Fruit fly (Drosophila melanogaster) whole organism, embryonic: ENCODE data around the gene CG6055.

ENCODE experiments used
- BEAF-32 ChIP-seq: fragments of 200-800 bp; sonication (Bioruptor generic); optimal IDR thresholded peaks from 3 replicates; lab custom pipeline; 2017; ENCODE audit warnings: missing biosample characterization, missing genetic modification characterization, mild to moderate bottlenecking, moderate library complexity, missing genetic modification reagents
- Bgb ChIP-seq: fragments of 200-800 bp; sonication (Bioruptor generic); IDR thresholded peaks from 2 replicates; pipeline ENCODE4 v1.3.6; 2022; ENCODE audit warnings: missing biosample characterization, missing genetic modification characterization; ENCODE audit not compliant: partially characterized antibody
- CG10209 ChIP-seq: fragments of 200-800 bp; sonication (Bioruptor generic); optimal IDR thresholded peaks from 3 replicates; lab custom pipeline; 2017; ENCODE audit warnings: missing biosample characterization, mild to moderate bottlenecking, missing genetic modification characterization, missing genetic modification reagents
- CG10654 ChIP-seq: fragments of 200-800 bp; sonication (Bioruptor generic); optimal IDR thresholded peaks from 2 replicates; lab custom pipeline; 2016; ENCODE audit warnings: missing biosample characterization, missing genetic modification characterization
- CG11093 ChIP-seq: fragments of 200-800 bp; sonication (Bioruptor generic); IDR thresholded peaks from 3 replicates; pipeline ENCODE4 v1.3.6; 2022; ENCODE audit warnings: missing biosample characterization, missing genetic modification characterization
- CG13424 ChIP-seq: fragments of 200-800 bp; sonication (Bioruptor generic); optimal IDR thresholded peaks from 2 replicates; lab custom pipeline; 2019; ENCODE audit warnings: missing biosample characterization, mild to moderate bottlenecking, missing genetic modification characterization, moderate library complexity
- CG31365 ChIP-seq: fragments of 200-800 bp; sonication (Bioruptor generic); optimal IDR thresholded peaks from 2 replicates; lab custom pipeline; 2018; ENCODE audit warnings: missing biosample characterization, mild to moderate bottlenecking, missing genetic modification characterization
- CG32772 ChIP-seq: fragments of 200-800 bp; sonication (Bioruptor generic); IDR thresholded peaks from 2 replicates; pipeline ENCODE4 v1.3.6; 2022; ENCODE audit warnings: missing biosample characterization, missing genetic modification characterization
- CG3995 ChIP-seq: fragments of 200-800 bp; sonication (Bioruptor generic); optimal IDR thresholded peaks from 3 replicates; lab custom pipeline; 2016; ENCODE audit warnings: missing biosample characterization, missing genetic modification characterization
- CG4617 ChIP-seq: fragments of 200-800 bp; sonication (Bioruptor generic); optimal IDR thresholded peaks from 3 replicates; lab custom pipeline; 2016; ENCODE audit warnings: missing biosample characterization, missing genetic modification characterization, borderline replicate concordance
- CG6254 ChIP-seq: fragments of 200-800 bp; sonication (Bioruptor generic); optimal IDR thresholded peaks from 3 replicates; lab custom pipeline; 2017; ENCODE audit warnings: mild to moderate bottlenecking, missing biosample characterization, missing genetic modification reagents, missing genetic modification characterization
- CG6272 ChIP-seq: fragments of 200-800 bp; sonication (Bioruptor generic); IDR thresholded peaks from 2 replicates; pipeline ENCODE4 v1.3.6; 2022; ENCODE audit warnings: missing biosample characterization, missing genetic modification characterization
- CG6813 ChIP-seq: fragments of 200-800 bp; sonication (Bioruptor generic); optimal IDR thresholded peaks from 2 replicates; lab custom pipeline; 2017; ENCODE audit warnings: missing biosample characterization, missing genetic modification characterization, mild to moderate bottlenecking, moderate library complexity, missing genetic modification reagents
- CG9437 ChIP-seq: fragments of 200-800 bp; sonication (Bioruptor generic); optimal IDR thresholded peaks from 2 replicates; lab custom pipeline; 2018; ENCODE audit warnings: missing biosample characterization, mild to moderate bottlenecking, missing genetic modification characterization
- D ChIP-seq, 2 experiments: fragments of 200-800 bp in 1 of 2; fragments of >200 bp in 1 of 2; sonication (Bioruptor generic) in 1 of 2; optimal IDR thresholded peaks; 2 replicates in 1 of 2; 3 replicates in 1 of 2; lab custom pipeline; 2017; ENCODE audit warnings: mild to moderate bottlenecking in 1 of 2, missing biosample characterization in 1 of 2, missing genetic modification characterization in 1 of 2, missing genetic modification reagents in 1 of 2
- Dll ChIP-seq: fragments of 200-800 bp; sonication (Bioruptor generic); IDR thresholded peaks from 4 replicates; pipeline ENCODE4 v1.3.6; 2022; ENCODE audit warnings: missing biosample characterization, missing genetic modification characterization; ENCODE audit not compliant: partially characterized antibody
- Dp ChIP-seq: fragments of 200-800 bp; sonication (Bioruptor generic); optimal IDR thresholded peaks from 2 replicates; lab custom pipeline; 2018; ENCODE audit warnings: missing biosample characterization, mild to moderate bottlenecking, missing genetic modification characterization, moderate library complexity
- Fer2 ChIP-seq: fragments of 200-800 bp; sonication (Bioruptor generic); optimal IDR thresholded peaks from 2 replicates; lab custom pipeline; 2018; ENCODE audit warnings: missing biosample characterization, mild to moderate bottlenecking, missing genetic modification characterization, moderate library complexity
- HLH3B ChIP-seq: fragments of 200-800 bp; sonication (Bioruptor generic); IDR thresholded peaks from 2 replicates; pipeline ENCODE4 v1.3.6; 2022; ENCODE audit warnings: missing biosample characterization, missing genetic modification characterization
- Hr3 ChIP-seq: fragments of 200-800 bp; sonication (Bioruptor generic); optimal IDR thresholded peaks from 3 replicates; lab custom pipeline; 2016; ENCODE audit warnings: missing biosample characterization, missing genetic modification characterization
- Nf-YA ChIP-seq: fragments of 200-800 bp; sonication (Bioruptor generic); IDR thresholded peaks from 2 replicates; pipeline ENCODE4 v1.3.6; 2022; ENCODE audit warnings: missing biosample characterization, missing genetic modification characterization
- Nf-YC ChIP-seq: fragments of 200-800 bp; optimal IDR thresholded peaks from 3 replicates; lab custom pipeline; 2019; ENCODE audit warnings: missing biosample characterization, mild to moderate bottlenecking, missing genetic modification characterization, moderate library complexity
- ara ChIP-seq: fragments of 200-800 bp; sonication (Bioruptor generic); IDR thresholded peaks from 2 replicates; pipeline ENCODE4 v1.3.6; 2022; ENCODE audit warnings: missing biosample characterization, missing genetic modification characterization
- ash1 ChIP-seq: fragments of 200-800 bp; sonication (Bioruptor generic); optimal IDR thresholded peaks from 2 replicates; lab custom pipeline; 2018; ENCODE audit warnings: missing biosample characterization, mild to moderate bottlenecking, missing genetic modification characterization
- az2 ChIP-seq: fragments of 200-800 bp; sonication (Bioruptor generic); optimal IDR thresholded peaks from 3 replicates; lab custom pipeline; 2016; ENCODE audit warnings: missing biosample characterization, missing genetic modification characterization
- caup ChIP-seq: fragments of 200-800 bp; sonication (Bioruptor generic); optimal IDR thresholded peaks from 3 replicates; lab custom pipeline; 2017; ENCODE audit warnings: missing biosample characterization, mild to moderate bottlenecking, missing genetic modification characterization, moderate library complexity; ENCODE audit not compliant: severe bottlenecking
- crc ChIP-seq: fragments of 200-800 bp; sonication (Bioruptor generic); optimal IDR thresholded peaks from 2 replicates; lab custom pipeline; 2016; ENCODE audit warnings: missing biosample characterization, missing genetic modification characterization
- croc ChIP-seq: fragments of 200-800 bp; sonication (Bioruptor generic); conservative IDR thresholded peaks from 3 replicates; pipeline ENCODE4 v1.3.6; 2022; ENCODE audit warnings: missing biosample characterization, missing genetic modification characterization
- dati ChIP-seq: fragments of 200-800 bp; sonication (Bioruptor generic); IDR thresholded peaks from 2 replicates; pipeline ENCODE4 v1.3.6; 2022; ENCODE audit warnings: missing biosample characterization, missing genetic modification characterization
- dimm ChIP-seq: fragments of 200-800 bp; sonication (Bioruptor generic); IDR thresholded peaks from 2 replicates; pipeline ENCODE4 v1.3.6; 2022; ENCODE audit warnings: missing biosample characterization, missing genetic modification characterization
- esg ChIP-seq: fragments of 200-800 bp; sonication (Bioruptor generic); conservative IDR thresholded peaks from 2 replicates; pipeline ENCODE4 v1.3.6; 2022; ENCODE audit warnings: missing biosample characterization, missing genetic modification characterization
- fd102C ChIP-seq: fragments of 200-800 bp; sonication (Bioruptor generic); optimal IDR thresholded peaks from 2 replicates; lab custom pipeline; 2018; ENCODE audit warnings: missing biosample characterization, mild to moderate bottlenecking, missing genetic modification characterization, moderate library complexity
- fd64A ChIP-seq: fragments of 200-800 bp; sonication (Bioruptor generic); optimal IDR thresholded peaks from 3 replicates; lab custom pipeline; 2018; ENCODE audit warnings: missing biosample characterization, mild to moderate bottlenecking, missing genetic modification characterization
- h ChIP-seq: fragments of >200 bp; optimal IDR thresholded peaks from 2 replicates; lab custom pipeline; 2017
- her ChIP-seq: fragments of 200-800 bp; sonication (Bioruptor generic); optimal IDR thresholded peaks from 2 replicates; lab custom pipeline; 2016; ENCODE audit warnings: missing biosample characterization, missing genetic modification characterization
- hth ChIP-seq: fragments of >200 bp; optimal IDR thresholded peaks from 2 replicates; lab custom pipeline; 2017; ENCODE audit warnings: inconsistent platforms
- lab ChIP-seq: fragments of 200-800 bp; sonication (Bioruptor generic); optimal IDR thresholded peaks from 3 replicates; lab custom pipeline; 2017; ENCODE audit warnings: missing biosample characterization, missing genetic modification characterization, mild to moderate bottlenecking, moderate library complexity, missing genetic modification reagents
- lmd ChIP-seq: fragments of 200-800 bp; sonication (Bioruptor generic); IDR thresholded peaks from 2 replicates; pipeline ENCODE4 v1.3.6; 2022; ENCODE audit warnings: missing biosample characterization, missing genetic modification characterization
- maf-S ChIP-seq: fragments of 200-800 bp; sonication (Bioruptor generic); optimal IDR thresholded peaks from 2 replicates; lab custom pipeline; 2016; ENCODE audit warnings: missing biosample characterization, missing genetic modification characterization
- nau ChIP-seq: fragments of 200-800 bp; sonication (Bioruptor generic); optimal IDR thresholded peaks from 3 replicates; lab custom pipeline; 2017; ENCODE audit warnings: missing biosample characterization, mild to moderate bottlenecking, missing genetic modification characterization, missing genetic modification reagents
- nerfin-1 ChIP-seq: fragments of 200-800 bp; sonication (Bioruptor generic); optimal IDR thresholded peaks from 3 replicates; lab custom pipeline; 2019; ENCODE audit warnings: missing biosample characterization, mild to moderate bottlenecking, missing genetic modification characterization, moderate library complexity
- pros ChIP-seq: fragments of 200-800 bp; sonication (Bioruptor generic); optimal IDR thresholded peaks from 3 replicates; lab custom pipeline; 2019; ENCODE audit warnings: missing biosample characterization, mild to moderate bottlenecking, missing genetic modification characterization, moderate library complexity
- salm ChIP-seq: fragments of 200-800 bp; sonication (Bioruptor generic); optimal IDR thresholded peaks from 2 replicates; lab custom pipeline; 2018; ENCODE audit warnings: missing biosample characterization, mild to moderate bottlenecking, missing genetic modification characterization
- sc ChIP-seq, 3 experiments: fragments of >200 bp in 2 of 3; fragments of 200-800 bp in 1 of 3; sonication (Bioruptor generic) in 1 of 3; optimal IDR thresholded peaks; 2 replicates in 2 of 3; 3 replicates in 1 of 3; lab custom pipeline; 2017; ENCODE audit warnings: mild to moderate bottlenecking in 1 of 3, missing biosample characterization in 1 of 3, missing genetic modification characterization in 1 of 3, missing genetic modification reagents in 1 of 3
- slbo ChIP-seq: fragments of 200-800 bp; sonication (Bioruptor generic); IDR thresholded peaks from 2 replicates; pipeline ENCODE4 v1.3.6; 2022; ENCODE audit warnings: missing biosample characterization, missing genetic modification characterization
- sr ChIP-seq: fragments of 200-800 bp; sonication (Bioruptor generic); IDR thresholded peaks from 3 replicates; pipeline ENCODE4 v1.3.6; 2022; ENCODE audit warnings: missing biosample characterization, missing genetic modification characterization
- tap ChIP-seq: fragments of 200-800 bp; optimal IDR thresholded peaks from 3 replicates; lab custom pipeline; 2019; ENCODE audit warnings: missing biosample characterization, mild to moderate bottlenecking, missing genetic modification characterization, moderate library complexity
- zen ChIP-seq: fragments of 200-800 bp; sonication (Bioruptor generic); optimal IDR thresholded peaks from 3 replicates; lab custom pipeline; 2018; ENCODE audit warnings: missing biosample characterization, mild to moderate bottlenecking, missing genetic modification characterization, moderate library complexity
- zfh2 ChIP-seq: fragments of 200-800 bp; sonication (Bioruptor generic); optimal IDR thresholded peaks from 2 replicates; lab custom pipeline; 2016; ENCODE audit warnings: missing biosample characterization, missing genetic modification characterization

CG6055 gene

dm6 chr2L:7512860-7513259 is 46.5 kb downstream of the CG6055 start (continued):
- 0 out of 2 replicates have a peak, but pooled peaks have one; percentile 26 for TF ChIP-seq Nf-YA
- peak; percentile 75 for TF ChIP-seq caup (GFP tag; lab: Kevin White, UChicago)
- peak; percentile 77 for TF ChIP-seq CG6254
- TF ChIP-seq nau, result peak; percentile 36
- no peak for TF ChIP-seq h
- TF ChIP-seq her (GFP tag; lab: Kevin White, UChicago), result peak; percentile 71
- TF ChIP-seq CG32772 (GFP tag; lab: Robert Waterston, UW), result peak; percentile 72
- peak; percentile 51; the same call in 1 of the 3 replicates for TF ChIP-seq CG11093
- peak; percentile 89 for TF ChIP-seq lab (GFP tag; lab: Kevin White, UChicago)
- peak; percentile 70 for TF ChIP-seq CG13424 (tag; lab: Kevin White, UChicago)
- peak; percentile 32 for TF ChIP-seq Nf-YC (tag; lab: Kevin White, UChicago)
- TF ChIP-seq esg (GFP tag; lab: Robert Waterston, UW), result peak; percentile 69
- TF ChIP-seq CG10654 (GFP tag; lab: Kevin White, UChicago), result peak; percentile 67
- TF ChIP-seq az2 (GFP tag; lab: Kevin White, UChicago), result peak; percentile 68
- TF ChIP-seq CG6272, result peak; percentile 52; the same call in 1 of the 2 replicates
- TF ChIP-seq D (optimal IDR thresholded peaks at IDR 0.05; lab: Kevin White, UChicago), result no peak
- peak; percentile 77 for TF ChIP-seq D (GFP tag; optimal IDR thresholded peaks at IDR 0.05; lab: Kevin White, UChicago)
- TF ChIP-seq Bgb (GFP tag; lab: Robert Waterston, UW), result no peak
- peak; percentile 31 for TF ChIP-seq ash1 (GFP tag; lab: Kevin White, UChicago)
- peak; percentile 74 for TF ChIP-seq HLH3B (GFP tag; lab: Robert Waterston, UW)
- TF ChIP-seq crc (GFP tag; lab: Kevin White, UChicago), result peak; percentile 88
- TF ChIP-seq ara, result peak; percentile 79
- peak; percentile 62 for TF ChIP-seq Fer2 (tag; lab: Kevin White, UChicago)
- TF ChIP-seq BEAF-32 (GFP tag; lab: Kevin White, UChicago), result no peak
- no peak for TF ChIP-seq sc (optimal IDR thresholded peaks at IDR 0.05; lab: Kevin White, UChicago)
- TF ChIP-seq sc (GFP tag; optimal IDR thresholded peaks at IDR 0.05; lab: Kevin White, UChicago), result peak; percentile 43
- peak; percentile 56 for TF ChIP-seq maf-S (GFP tag; lab: Kevin White, UChicago)
- peak; percentile 85 for TF ChIP-seq zen (tag; lab: Kevin White, UChicago)
- TF ChIP-seq nerfin-1, result peak; percentile 56
- TF ChIP-seq fd64A, result no peak
- peak; percentile 80 for TF ChIP-seq CG6813 (GFP tag; lab: Kevin White, UChicago)
- no peak for TF ChIP-seq sr (GFP tag; lab: Robert Waterston, UW)
- peak; percentile 53 for TF ChIP-seq CG31365
- peak; percentile 71 for TF ChIP-seq Hr3 (GFP tag; lab: Kevin White, UChicago)
- TF ChIP-seq dimm (GFP tag; lab: Robert Waterston, UW), result no peak
- no peak for TF ChIP-seq CG3995
- peak; percentile 54; the same call in 2 of the 3 replicates for TF ChIP-seq croc (GFP tag; lab: Robert Waterston, UW)
- TF ChIP-seq slbo (GFP tag; lab: Robert Waterston, UW), result peak; percentile 81
- TF ChIP-seq Dp (GFP tag; lab: Kevin White, UChicago), result no peak
- TF ChIP-seq CG9437 (GFP tag; lab: Kevin White, UChicago), result peak; percentile 41
- no peak for TF ChIP-seq dati (GFP tag; lab: Robert Waterston, UW)
- TF ChIP-seq lmd (GFP tag; lab: Robert Waterston, UW), result peak; percentile 61
- TF ChIP-seq tap, result peak; percentile 73
- peak; percentile 46 for TF ChIP-seq CG4617 (GFP tag; lab: Kevin White, UChicago)
- no peak for TF ChIP-seq Dll
- TF ChIP-seq zfh2, result peak; percentile 68
- TF ChIP-seq CG10209 (GFP tag; lab: Kevin White, UChicago), result peak; percentile 53
- TF ChIP-seq hth, result no peak
- TF ChIP-seq pros (GFP tag; lab: Kevin White, UChicago), result peak; percentile 53
- no peak for TF ChIP-seq salm
- TF ChIP-seq fd102C (GFP tag; lab: Kevin White, UChicago), result peak; percentile 72
